Worm (Caenorhabditis elegans) whole organism, L4/young adult: ENCODE data around the gene cyp-33D1.

Source experiments
- W03F9.2 ChIP-seq: fragments of 150-350 bp; optimal IDR thresholded peaks from 2 replicates; lab custom pipeline; 2014; ENCODE audit warnings: missing biosample characterization, missing genetic modification characterization
- him-1 ChIP-seq: sonication (generic microtip); optimal IDR thresholded peaks from 2 replicates; lab custom pipeline; 2016; ENCODE audit warnings: missing genotype, missing genetic modification reagents, missing genetic modification characterization, missing compliant biosample characterization

ce11 chrV:16201730-16202129 is 26.1 kb upstream of the cyp-33D1 start, which contains the start of gene F11A5.17:
- TF ChIP-seq W03F9.2 (tag; lab: Kevin White, UChicago) = no peak
- TF ChIP-seq him-1 (tag; lab: Kevin White, UChicago) = no peak
